Fruit fly (Drosophila melanogaster): Measurements from ENCODE around the gene CG5521.
A peak's percentile ranks its signal among the peaks of the same experiment; 100 is the strongest.

CG5521 gene

dm6 chr3R:26937423-26937822, 29.3 kb upstream of the CG5521 start:
- peak; percentile 46 for TF ChIP-seq achi (GFP tag; optimal IDR thresholded peaks at IDR 0.05)
- TF ChIP-seq CG8119 (GFP tag; IDR thresholded peaks at IDR 0.05), result peak; percentile 51; the same call in 1 of the 3 replicates
- 0 out of 3 replicates have a peak, but pooled peaks have one; percentile 30 for TF ChIP-seq eg (GFP tag; IDR thresholded peaks at IDR 0.05)
- TF ChIP-seq CG31627 (GFP tag; optimal IDR thresholded peaks at IDR 0.05), result peak; percentile 48
- peak; percentile 26 for TF ChIP-seq lz (GFP tag; optimal IDR thresholded peaks at IDR 0.05)
- TF ChIP-seq Sox102F (GFP tag; optimal IDR thresholded peaks at IDR 0.05), result no peak
- peak; percentile 45 for TF ChIP-seq acj6 (GFP tag; optimal IDR thresholded peaks at IDR 0.05)
- peak; percentile 40 for TF ChIP-seq esn (GFP tag; optimal IDR thresholded peaks at IDR 0.05)
- no peak for TF ChIP-seq fd85E (GFP tag; optimal IDR thresholded peaks at IDR 0.05)
- peak; percentile 24 for TF ChIP-seq Eip75B (GFP tag; optimal IDR thresholded peaks at IDR 0.05)
- TF ChIP-seq spab (GFP tag; optimal IDR thresholded peaks at IDR 0.05), result no peak
- peak; percentile 55 for TF ChIP-seq Sox14 (GFP tag; optimal IDR thresholded peaks at IDR 0.05)
- no peak for TF ChIP-seq CG34406 (GFP tag; optimal IDR thresholded peaks at IDR 0.05)
- TF ChIP-seq pdm3 (GFP tag; optimal IDR thresholded peaks at IDR 0.05), result peak; percentile 51
- no peak for TF ChIP-seq Blimp-1 (GFP tag; optimal IDR thresholded peaks at IDR 0.05)
- no peak for TF ChIP-seq Eip93F (GFP tag; optimal IDR thresholded peaks at IDR 0.05)
- no peak for TF ChIP-seq CG7368 (GFP tag; optimal IDR thresholded peaks at IDR 0.05)
- no peak for TF ChIP-seq vri (GFP tag; optimal IDR thresholded peaks at IDR 0.05)
- TF ChIP-seq Hr38 (GFP tag; optimal IDR thresholded peaks at IDR 0.05), result no peak
- TF ChIP-seq CG6854 (GFP tag; optimal IDR thresholded peaks at IDR 0.05), result no peak
- TF ChIP-seq CG32006 (GFP tag; optimal IDR thresholded peaks at IDR 0.05), result peak; percentile 74
- peak; percentile 20 for TF ChIP-seq CG6792 (GFP tag; optimal IDR thresholded peaks at IDR 0.05)
- no peak for TF ChIP-seq CG6163 (GFP tag; IDR thresholded peaks at IDR 0.05)
- TF ChIP-seq net (GFP tag; optimal IDR thresholded peaks at IDR 0.05), result peak; percentile 45
- no peak for TF ChIP-seq CG9139 (GFP tag; optimal IDR thresholded peaks at IDR 0.05)
- peak; percentile 27 for TF ChIP-seq CG6808 (GFP tag; optimal IDR thresholded peaks at IDR 0.05)
- TF ChIP-seq cyc (GFP tag; optimal IDR thresholded peaks at IDR 0.05), result peak; percentile 36
- no peak for TF ChIP-seq Gug (GFP tag; IDR thresholded peaks at IDR 0.05)
- peak; percentile 28 for TF ChIP-seq CG11902 (GFP tag; optimal IDR thresholded peaks at IDR 0.05)
- TF ChIP-seq CG8319 (GFP tag; optimal IDR thresholded peaks at IDR 0.05), result peak; percentile 17
- no peak for TF ChIP-seq CG8632 (GFP tag; optimal IDR thresholded peaks at IDR 0.05)
- TF ChIP-seq ss (GFP tag; optimal IDR thresholded peaks at IDR 0.05), result no peak
- peak; percentile 25 for TF ChIP-seq Ets21C (GFP tag; optimal IDR thresholded peaks at IDR 0.05)
- peak; percentile 56 for TF ChIP-seq CG3919 (GFP tag; optimal IDR thresholded peaks at IDR 0.05)
- TF ChIP-seq CG11294 (GFP tag; IDR thresholded peaks at IDR 0.05), result no peak
- TF ChIP-seq CG15336 (GFP tag; IDR thresholded peaks at IDR 0.05), result 0 out of 2 replicates have a peak, but pooled peaks have one; percentile 38
- TF ChIP-seq fd59A (GFP tag; optimal IDR thresholded peaks at IDR 0.05), result no peak
- peak; percentile 63 for TF ChIP-seq Hr4 (GFP tag; optimal IDR thresholded peaks at IDR 0.05)
- TF ChIP-seq Ets96B (tag; optimal IDR thresholded peaks at IDR 0.05), result peak; percentile 11
- peak in 1 of 2 experiments; percentile 51 for TF ChIP-seq salr (GFP tag; optimal IDR thresholded peaks at IDR 0.05)
- peak; percentile 20 for TF ChIP-seq CG3032 (tag; optimal IDR thresholded peaks at IDR 0.05)
- TF ChIP-seq fkh (GFP tag; optimal IDR thresholded peaks at IDR 0.05), result no peak
- TF ChIP-seq Eip78C (GFP tag), result peak; percentile 84
- peak; percentile 11 for TF ChIP-seq CG10631 (GFP tag; optimal IDR thresholded peaks at IDR 0.05)
- peak; percentile 62 for TF ChIP-seq Hr39 (GFP tag; optimal IDR thresholded peaks at IDR 0.05)
- TF ChIP-seq CG4318 (GFP tag; optimal IDR thresholded peaks at IDR 0.05), result peak; percentile 31
- peak; percentile 17 for TF ChIP-seq Lpt (GFP tag; optimal IDR thresholded peaks at IDR 0.05)
- TF ChIP-seq CG6276 (GFP tag; optimal IDR thresholded peaks at IDR 0.05), result peak; percentile 50
- no peak for TF ChIP-seq CG11762 (GFP tag; optimal IDR thresholded peaks at IDR 0.05; ENCODE audit: insufficient read depth)
- TF ChIP-seq OdsH (GFP tag; optimal IDR thresholded peaks at IDR 0.05), result no peak
- TF ChIP-seq CG1621 (tag; optimal IDR thresholded peaks at IDR 0.05), result no peak
- TF ChIP-seq CG10669 (GFP tag; optimal IDR thresholded peaks at IDR 0.05), result peak; percentile 41
- no peak for TF ChIP-seq svp (GFP tag)
